Fruit fly (Drosophila melanogaster): Measurements from ENCODE around the gene Uros1.

Uros1 gene

dm6 chrX:8891565-8892276 lies 8.3 kb downstream of the Uros1 start (continued):
- TF ChIP-seq D19A (tag; optimal IDR thresholded peaks at IDR 0.05) (peak; percentile 91), CG2875 (GFP tag; optimal IDR thresholded peaks at IDR 0.05) (peak; percentile 15), Dp (GFP tag; optimal IDR thresholded peaks at IDR 0.05) (no peak), hth (optimal IDR thresholded peaks at IDR 0.05) (no peak), CHES-1-like (GFP tag; optimal IDR thresholded peaks at IDR 0.05) (peak; percentile 35), CG6175 (GFP tag; IDR thresholded peaks at IDR 0.05) (no peak), Atf3 (GFP tag; optimal IDR thresholded peaks at IDR 0.05) (no peak), Fer3 (tag; optimal IDR thresholded peaks at IDR 0.05) (peak; percentile 67), PHDP (tag; optimal IDR thresholded peaks at IDR 0.05) (peak; percentile 73), CG10654 (GFP tag; optimal IDR thresholded peaks at IDR 0.05) (peak; percentile 52), pum (GFP tag; optimal IDR thresholded peaks at IDR 0.05) (peak; percentile 15), croc (GFP tag; conservative IDR thresholded peaks at IDR 0.05) (peak; percentile 52; the same call in 2 of the 3 replicates), Fer1 (GFP tag; optimal IDR thresholded peaks at IDR 0.05) (peak; percentile 48), luna (GFP tag; optimal IDR thresholded peaks at IDR 0.05) (no peak), CG2116 (GFP tag; optimal IDR thresholded peaks at IDR 0.05) (no peak), HHEX (GFP tag; optimal IDR thresholded peaks at IDR 0.05) (peak; percentile 71), lbe (GFP tag; optimal IDR thresholded peaks at IDR 0.05) (peak; percentile 6), CG4282 (GFP tag; optimal IDR thresholded peaks at IDR 0.05) (no peak), CG11560 (tag; IDR thresholded peaks at IDR 0.05) (no peak), CG14667 (GFP tag; IDR thresholded peaks at IDR 0.05) (peak; percentile 62), CG11696 (GFP tag; IDR thresholded peaks at IDR 0.05) (peak; percentile 53; the same call in 1 of the 2 replicates), da (GFP tag; optimal IDR thresholded peaks at IDR 0.05) (no peak), CTCF (GFP tag; optimal IDR thresholded peaks at IDR 0.05) (no peak), ap (GFP tag; IDR thresholded peaks at IDR 0.05) (peak; percentile 58; the same call in 1 of the 2 replicates), knrl (GFP tag; IDR thresholded peaks at IDR 0.05; ENCODE audit: partially characterized antibody) (no peak), CG12942 (GFP tag; optimal IDR thresholded peaks at IDR 0.05) (peak; percentile 63), lola (GFP tag; optimal IDR thresholded peaks at IDR 0.05) (peak in 1 of 3 experiments; percentile 50), stc (GFP tag; IDR thresholded peaks at IDR 0.05) (peak; percentile 56), ken (GFP tag; IDR thresholded peaks at IDR 0.05) (peak; percentile 70; the same call in 2 of the 3 replicates), tgo (GFP tag; IDR thresholded peaks at IDR 0.05) (peak; percentile 63), CG1603 (tag; optimal IDR thresholded peaks at IDR 0.05) (peak; percentile 67), jing (GFP tag; optimal IDR thresholded peaks at IDR 0.05) (peak; percentile 28), chn (GFP tag; optimal IDR thresholded peaks at IDR 0.05) (peak; percentile 48), lilli (GFP tag; optimal IDR thresholded peaks at IDR 0.05) (peak; percentile 76), chm (GFP tag; IDR thresholded peaks at IDR 0.05) (peak; percentile 49), jigr1 (GFP tag; IDR thresholded peaks at IDR 0.05) (no peak), vvl (GFP tag; IDR thresholded peaks at IDR 0.05) (peak; percentile 90), ab (GFP tag; optimal IDR thresholded peaks at IDR 0.05) (no peak), crol (GFP tag; IDR thresholded peaks at IDR 0.05) (peak; percentile 37; the same call in 1 of the 2 replicates), CG11093 (GFP tag; IDR thresholded peaks at IDR 0.05) (no peak; the same call in 2 of the 3 replicates), MTF-1 (GFP tag; optimal IDR thresholded peaks at IDR 0.05; ENCODE audit: borderline replicate concordance) (no peak), E2f2 (GFP tag; IDR thresholded peaks at IDR 0.05) (peak; percentile 61; the same call in 1 of the 2 replicates), inv (GFP tag; IDR thresholded peaks at IDR 0.05; ENCODE audit: partially characterized antibody) (no peak), CG31224 (GFP tag; IDR thresholded peaks at IDR 0.05) (peak; percentile 66), CG34224 (GFP tag; IDR thresholded peaks at IDR 0.05; ENCODE audit: partially characterized antibody) (peak; percentile 57; the same call in 2 of the 3 replicates), btn (GFP tag; optimal IDR thresholded peaks at IDR 0.05) (no peak), Meics (GFP tag; optimal IDR thresholded peaks at IDR 0.05) (peak; percentile 73), CG17802 (tag; optimal IDR thresholded peaks at IDR 0.05) (peak; percentile 30), gsb (GFP tag; IDR thresholded peaks at IDR 0.05) (no peak), toy (GFP tag; IDR thresholded peaks at IDR 0.05) (no peak), Ptx1 (GFP tag; IDR thresholded peaks at IDR 0.05) (peak; percentile 81)

Data from whole organism, embryonic.